Fruit fly (Drosophila melanogaster): ENCODE results near the gene AspRS-m.
A peak's percentile ranks its signal among the peaks of the same experiment; 100 is the strongest.

The AspRS-m gene

DNA sequence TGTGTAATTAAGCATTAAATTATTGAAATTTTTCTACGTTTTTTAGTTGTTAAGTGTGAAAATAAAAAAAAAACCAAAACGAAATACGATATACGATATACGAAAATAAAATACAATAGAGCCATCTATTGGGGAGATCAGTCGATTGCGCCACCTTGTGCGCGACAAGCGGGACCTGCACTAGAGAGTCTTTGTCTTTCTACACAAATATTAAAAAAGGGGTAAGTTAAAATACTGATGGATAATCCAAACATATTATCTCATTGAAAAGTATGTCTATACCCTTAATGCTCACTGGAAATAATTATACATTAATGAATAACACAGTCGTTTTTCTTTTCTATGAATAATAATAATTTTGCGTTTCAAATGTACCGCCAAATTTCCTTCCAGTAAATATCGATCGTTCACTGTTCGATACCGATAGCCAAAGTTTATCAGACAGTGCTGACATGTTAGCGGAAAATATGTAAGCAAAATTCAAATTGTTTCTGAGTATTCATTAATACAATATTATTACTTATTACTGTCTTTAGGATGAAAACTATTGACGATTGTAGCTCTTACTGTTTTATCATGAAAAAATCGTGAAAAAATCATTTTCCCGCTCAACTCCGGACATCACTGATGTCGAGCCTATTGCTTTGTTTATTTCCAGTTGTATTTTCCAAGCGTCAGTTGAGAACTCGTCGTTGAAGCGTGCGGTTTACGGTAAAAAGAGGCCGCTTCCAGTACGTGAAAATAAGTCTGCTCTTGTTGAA, 10.7 kb upstream of the AspRS-m start, which contains the start of gene mdy (continued):
- TF ChIP-seq pdm3 (GFP tag; optimal IDR thresholded peaks at IDR 0.05) = peak; percentile 57
- TF ChIP-seq svp (GFP tag) = peak; percentile 89
- peak; percentile 62 for TF ChIP-seq CG31627 (GFP tag; optimal IDR thresholded peaks at IDR 0.05)
- TF ChIP-seq Ets96B (tag; optimal IDR thresholded peaks at IDR 0.05) = peak; percentile 53
- TF ChIP-seq Sox102F (GFP tag; optimal IDR thresholded peaks at IDR 0.05) = peak; percentile 68
- peak; percentile 17 for TF ChIP-seq CG6276 (GFP tag; optimal IDR thresholded peaks at IDR 0.05)
- TF ChIP-seq CG16779 (tag; optimal IDR thresholded peaks at IDR 0.05) = no peak
- peak; percentile 45 for TF ChIP-seq CG4318 (GFP tag; optimal IDR thresholded peaks at IDR 0.05)
- peak; percentile 36 for TF ChIP-seq CG11902 (GFP tag; optimal IDR thresholded peaks at IDR 0.05)
- TF ChIP-seq CG8319 (GFP tag; optimal IDR thresholded peaks at IDR 0.05) = peak; percentile 5
- TF ChIP-seq topi (GFP tag; optimal IDR thresholded peaks at IDR 0.05) = peak; percentile 27
- peak in 1 of 2 experiments; percentile 44 for TF ChIP-seq salr (GFP tag; optimal IDR thresholded peaks at IDR 0.05)
- TF ChIP-seq Lpt (GFP tag; optimal IDR thresholded peaks at IDR 0.05) = peak; percentile 44
- no peak for TF ChIP-seq CG7368 (GFP tag; optimal IDR thresholded peaks at IDR 0.05)
- peak; percentile 74 for TF ChIP-seq Met (GFP tag; optimal IDR thresholded peaks at IDR 0.05)
- TF ChIP-seq CG11762 (GFP tag; optimal IDR thresholded peaks at IDR 0.05; ENCODE audit: insufficient read depth) = peak; percentile 49
- peak; percentile 72 for TF ChIP-seq Eip75B (GFP tag; optimal IDR thresholded peaks at IDR 0.05)
- no peak for TF ChIP-seq spab (GFP tag; optimal IDR thresholded peaks at IDR 0.05)
- peak; percentile 80 for TF ChIP-seq Eip78C (GFP tag)
- TF ChIP-seq CG11294 (GFP tag; IDR thresholded peaks at IDR 0.05) = no peak; the same call in 1 of the 2 replicates
- no peak for TF ChIP-seq fd85E (GFP tag; optimal IDR thresholded peaks at IDR 0.05)
- peak; percentile 55 for TF ChIP-seq cyc (GFP tag; optimal IDR thresholded peaks at IDR 0.05)
- peak; percentile 50 for TF ChIP-seq vri (GFP tag; optimal IDR thresholded peaks at IDR 0.05)
- TF ChIP-seq CG10631 (GFP tag; optimal IDR thresholded peaks at IDR 0.05) = peak; percentile 59

DNA sequence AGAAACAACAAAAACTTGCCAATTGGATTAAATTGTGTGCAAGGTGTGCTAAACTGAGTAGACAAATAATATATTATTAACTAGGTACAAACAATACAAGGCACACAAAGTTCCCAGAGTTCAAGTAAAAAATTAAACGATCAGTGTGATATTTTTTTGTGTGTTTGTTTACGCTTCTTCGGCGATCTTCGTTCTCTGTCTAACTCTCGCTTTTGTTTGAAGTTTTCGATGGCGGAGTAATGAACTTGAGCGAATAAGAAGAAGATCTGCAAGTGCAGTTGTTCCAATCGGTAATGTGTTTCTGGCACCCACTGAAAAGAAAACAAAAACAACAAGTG, 10.2 kb upstream of the AspRS-m start:
- TF ChIP-seq CG6792 (GFP tag; optimal IDR thresholded peaks at IDR 0.05) (no peak), Blimp-1 (GFP tag; optimal IDR thresholded peaks at IDR 0.05) (peak; percentile 96), CG6854 (GFP tag; optimal IDR thresholded peaks at IDR 0.05) (peak; percentile 82), dac (GFP tag; optimal IDR thresholded peaks at IDR 0.05) (no peak), svp (GFP tag) (peak; percentile 73), Ets21C (GFP tag; optimal IDR thresholded peaks at IDR 0.05) (no peak), Met (GFP tag; optimal IDR thresholded peaks at IDR 0.05) (no peak), Eip93F (GFP tag; optimal IDR thresholded peaks at IDR 0.05) (no peak), fkh (GFP tag; optimal IDR thresholded peaks at IDR 0.05) (peak; percentile 25), CG11294 (GFP tag; IDR thresholded peaks at IDR 0.05) (no peak), CG9139 (GFP tag; optimal IDR thresholded peaks at IDR 0.05) (no peak), fd59A (GFP tag; optimal IDR thresholded peaks at IDR 0.05) (no peak), eg (GFP tag; IDR thresholded peaks at IDR 0.05) (no peak)

DNA sequence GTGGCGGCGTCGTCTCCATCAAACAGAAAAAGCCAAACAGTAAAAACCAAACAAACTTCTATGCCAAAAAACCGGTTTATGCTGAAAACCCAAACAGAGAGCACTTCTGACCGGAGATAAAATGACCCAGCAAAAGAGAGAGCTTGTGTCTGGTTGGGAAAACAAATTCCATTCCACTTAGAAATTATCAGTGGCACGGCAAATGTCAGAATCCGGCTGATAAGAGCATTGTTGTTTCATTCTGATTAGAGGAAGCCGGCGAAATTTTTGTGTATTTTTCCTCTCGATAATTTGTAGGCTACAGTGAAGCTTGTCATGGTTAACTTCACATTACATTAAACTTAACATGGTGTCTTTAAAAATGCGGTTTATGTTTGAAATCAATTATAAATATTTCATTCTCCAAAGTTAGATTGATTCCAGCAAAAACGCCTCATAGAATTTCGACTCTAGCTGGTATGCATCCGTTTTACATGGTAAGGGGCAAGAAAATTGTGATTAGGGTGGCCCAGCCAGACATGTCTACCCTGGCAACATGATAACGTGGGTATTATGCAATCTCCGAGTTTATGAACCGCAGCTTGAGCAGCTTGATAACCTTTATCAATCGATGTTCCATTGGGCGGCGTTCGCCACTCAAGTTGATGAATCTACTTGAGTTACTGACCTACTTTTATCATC, 9.3 kb upstream of the AspRS-m start:
- TF ChIP-seq CG6854 (GFP tag; optimal IDR thresholded peaks at IDR 0.05) (no peak), CG6808 (GFP tag; optimal IDR thresholded peaks at IDR 0.05) (no peak), vri (GFP tag; optimal IDR thresholded peaks at IDR 0.05) (peak; percentile 86), CG15336 (GFP tag; IDR thresholded peaks at IDR 0.05) (no peak), CG1621 (tag; optimal IDR thresholded peaks at IDR 0.05) (no peak), cyc (GFP tag; optimal IDR thresholded peaks at IDR 0.05) (no peak), Sox15 (GFP tag; optimal IDR thresholded peaks at IDR 0.05) (no peak), fkh (GFP tag; optimal IDR thresholded peaks at IDR 0.05) (no peak), svp (GFP tag) (peak; percentile 96), Lpt (GFP tag; optimal IDR thresholded peaks at IDR 0.05) (no peak), net (GFP tag; optimal IDR thresholded peaks at IDR 0.05) (no peak), CG6163 (GFP tag; IDR thresholded peaks at IDR 0.05) (no peak), spab (GFP tag; optimal IDR thresholded peaks at IDR 0.05) (no peak), CG31627 (GFP tag; optimal IDR thresholded peaks at IDR 0.05) (peak; percentile 5), topi (GFP tag; optimal IDR thresholded peaks at IDR 0.05) (peak; percentile 7), Met (GFP tag; optimal IDR thresholded peaks at IDR 0.05) (peak; percentile 20), Hr39 (GFP tag; optimal IDR thresholded peaks at IDR 0.05) (peak; percentile 2), Eip78C (GFP tag) (peak; percentile 33), CG4318 (GFP tag; optimal IDR thresholded peaks at IDR 0.05) (no peak)
